Worm (Caenorhabditis elegans) whole organism, late embryonic: ENCODE data around the gene T06D8.10.

ENCODE experiments used
- pros-1 ChIP-seq: fragments of 150-350 bp; optimal IDR thresholded peaks from 2 replicates; lab custom pipeline; 2014; ENCODE audit warnings: missing biosample characterization, missing genetic modification reagents, missing genetic modification characterization
- syd-9 ChIP-seq: sonication (generic microtip); optimal IDR thresholded peaks from 2 replicates; lab custom pipeline; 2016; ENCODE audit warnings: mild to moderate bottlenecking, missing genetic modification characterization, moderate library complexity, missing compliant biosample characterization
- ztf-16 ChIP-seq: sonication (generic microtip); optimal IDR thresholded peaks from 2 replicates; lab custom pipeline; 2017; ENCODE audit warnings: missing genetic modification characterization, missing compliant biosample characterization

- no peak for TF ChIP-seq syd-9
- no peak for TF ChIP-seq pros-1 (tag; lab: Kevin White, UChicago)
- no peak for TF ChIP-seq ztf-16 (tag; lab: Kevin White, UChicago)
Measured at ce11 chrII:11193523-11193922, 53.8 kb downstream of the T06D8.10 start.
